Worm (Caenorhabditis elegans) whole organism, young adult: ENCODE measurements around the gene C08B6.6.
A peak's percentile ranks its signal among the peaks of the same experiment; 100 is the strongest.

Experiments
- D2030.7 ChIP-seq: fragments of 200-800 bp; sonication (Bioruptor generic); IDR thresholded peaks from 2 replicates; pipeline ENCODE4 v1.3.6; 2022; ENCODE audit warnings: missing genetic modification reagents, missing genetic modification characterization, missing compliant biosample characterization
- F23B12.7 ChIP-seq: sonication (generic microtip); optimal IDR thresholded peaks from 2 replicates; lab custom pipeline; 2017; ENCODE audit warnings: missing genetic modification characterization, mild to moderate bottlenecking, missing compliant biosample characterization, antibody characterized with exemption, moderate library complexity; ENCODE audit not compliant: insufficient read depth
- F33H1.4 ChIP-seq: fragments of 200-800 bp; sonication (Bioruptor generic); IDR thresholded peaks from 2 replicates; pipeline ENCODE4 v1.3.6; 2022; ENCODE audit warnings: missing genetic modification reagents, missing genetic modification characterization, missing compliant biosample characterization
- F39B2.1 ChIP-seq: fragments of 200-800 bp; sonication (Bioruptor generic); IDR thresholded peaks from 2 replicates; pipeline ENCODE4 v1.3.6; 2022; ENCODE audit warnings: missing genetic modification reagents, missing genetic modification characterization, missing compliant biosample characterization
- F55B11.4 ChIP-seq: sonication (generic microtip); optimal IDR thresholded peaks from 2 replicates; lab custom pipeline; 2016; ENCODE audit warnings: missing compliant biosample characterization, missing genetic modification characterization, borderline replicate concordance; ENCODE audit not compliant: insufficient read depth
- K11D2.4 ChIP-seq: fragments of 200-800 bp; sonication (Bioruptor generic); IDR thresholded peaks from 2 replicates; pipeline ENCODE4 v1.3.6; 2022; ENCODE audit warnings: missing genetic modification reagents, missing genetic modification characterization, missing compliant biosample characterization
- T07F8.4 ChIP-seq: sonication (generic microtip); optimal IDR thresholded peaks from 2 replicates; lab custom pipeline; 2016; ENCODE audit warnings: mild to moderate bottlenecking, missing genetic modification characterization, moderate library complexity, missing compliant biosample characterization
- Y53G8AR.9 ChIP-seq: fragments of 200-800 bp; sonication (Bioruptor generic); conservative IDR thresholded peaks from 2 replicates; pipeline ENCODE4 v1.3.6; 2022; ENCODE audit warnings: missing genetic modification reagents, missing genetic modification characterization, missing compliant biosample characterization
- Y79H2A.3 ChIP-seq: fragments of 200-800 bp; sonication (Bioruptor generic); conservative IDR thresholded peaks from 2 replicates; pipeline ENCODE4 v1.3.6; 2022; ENCODE audit warnings: missing genetic modification reagents, missing genetic modification characterization, missing compliant biosample characterization
- attf-3 ChIP-seq: fragments of 200-800 bp; sonication (Bioruptor generic); conservative IDR thresholded peaks from 2 replicates; pipeline ENCODE4 v1.3.6; 2022; ENCODE audit warnings: missing genetic modification reagents, missing genetic modification characterization, missing compliant biosample characterization
- attf-6 ChIP-seq: fragments of 200-800 bp; sonication (Bioruptor generic); IDR thresholded peaks from 2 replicates; pipeline ENCODE4 v1.3.6; 2022; ENCODE audit warnings: missing genetic modification reagents, missing genetic modification characterization, missing compliant biosample characterization
- bed-1 ChIP-seq: fragments of 200-800 bp; sonication (Bioruptor generic); IDR thresholded peaks from 2 replicates; pipeline ENCODE4 v1.3.6; 2022; ENCODE audit warnings: missing genetic modification reagents, missing genetic modification characterization, missing compliant biosample characterization
- ccch-3 ChIP-seq: fragments of 200-800 bp; sonication (Bioruptor generic); optimal IDR thresholded peaks from 2 replicates; lab custom pipeline; 2018; ENCODE audit warnings: mild to moderate bottlenecking, missing genetic modification characterization, missing compliant biosample characterization
- cebp-2 ChIP-seq: fragments of 200-800 bp; sonication (Bioruptor generic); IDR thresholded peaks from 2 replicates; pipeline ENCODE4 v1.3.6; 2022; ENCODE audit warnings: missing genetic modification characterization, missing compliant biosample characterization
- egrh-3 ChIP-seq: fragments of 200-800 bp; sonication (Bioruptor generic); IDR thresholded peaks from 2 replicates; pipeline ENCODE4 v1.3.6; 2022; ENCODE audit warnings: missing genetic modification reagents, missing genetic modification characterization, missing compliant biosample characterization
- ekl-4 ChIP-seq: fragments of 200-800 bp; sonication (Bioruptor generic); IDR thresholded peaks from 2 replicates; pipeline ENCODE4 v1.3.6; 2022; ENCODE audit warnings: missing genetic modification reagents, missing genetic modification characterization, missing compliant biosample characterization
- ets-4 ChIP-seq: fragments of 200-800 bp; sonication (Bioruptor generic); optimal IDR thresholded peaks from 2 replicates; lab custom pipeline; 2018; ENCODE audit warnings: mild to moderate bottlenecking, missing genetic modification characterization, missing compliant biosample characterization
- fkh-3 ChIP-seq: sonication (generic microtip); optimal IDR thresholded peaks from 2 replicates; lab custom pipeline; 2016; ENCODE audit warnings: mild to moderate bottlenecking, missing genetic modification characterization, missing compliant biosample characterization
- gei-17 ChIP-seq: fragments of 200-800 bp; sonication (Bioruptor generic); optimal IDR thresholded peaks from 2 replicates; lab custom pipeline; 2018; ENCODE audit warnings: mild to moderate bottlenecking, missing genetic modification characterization, missing compliant biosample characterization
- hlh-12 ChIP-seq: sonication (generic microtip); optimal IDR thresholded peaks from 2 replicates; lab custom pipeline; 2016; ENCODE audit warnings: missing genetic modification characterization, missing compliant biosample characterization
- hsf-1 ChIP-seq: fragments of 200-800 bp; sonication (Bioruptor generic); IDR thresholded peaks from 2 replicates; pipeline ENCODE4 v1.3.6; 2022; ENCODE audit warnings: missing genetic modification reagents, missing genetic modification characterization, missing compliant biosample characterization
- lin-26 ChIP-seq: fragments of 200-800 bp; sonication (Bioruptor generic); IDR thresholded peaks from 2 replicates; pipeline ENCODE4 v1.3.6; 2022; ENCODE audit warnings: missing genetic modification reagents, missing genetic modification characterization, missing compliant biosample characterization
- lin-54 ChIP-seq: fragments of 200-800 bp; sonication (Bioruptor generic); optimal IDR thresholded peaks from 2 replicates; lab custom pipeline; 2018; ENCODE audit warnings: mild to moderate bottlenecking, missing genetic modification characterization, missing compliant biosample characterization
- lsy-27 ChIP-seq: sonication (generic microtip); optimal IDR thresholded peaks from 2 replicates; lab custom pipeline; 2017; ENCODE audit warnings: missing genetic modification characterization, mild to moderate bottlenecking, missing compliant biosample characterization, antibody characterized with exemption, missing genotype, borderline replicate concordance; ENCODE audit not compliant: insufficient read depth
- madf-3 ChIP-seq: fragments of 200-800 bp; sonication (Bioruptor generic); IDR thresholded peaks from 2 replicates; pipeline ENCODE4 v1.3.6; 2022; ENCODE audit warnings: missing genetic modification reagents, missing genetic modification characterization, missing compliant biosample characterization
- madf-6 ChIP-seq: fragments of 200-800 bp; sonication (Bioruptor generic); IDR thresholded peaks from 2 replicates; pipeline ENCODE4 v1.3.6; 2022; ENCODE audit warnings: missing genetic modification reagents, missing genetic modification characterization, missing compliant biosample characterization
- mcd-1 ChIP-seq: fragments of 200-800 bp; sonication (Bioruptor generic); IDR thresholded peaks from 2 replicates; pipeline ENCODE4 v1.3.6; 2022; ENCODE audit warnings: missing genetic modification reagents, missing genetic modification characterization, missing compliant biosample characterization
- mes-4 ChIP-seq: sonication (generic microtip); optimal IDR thresholded peaks from 2 replicates; lab custom pipeline; 2016; ENCODE audit warnings: missing genotype, missing genetic modification characterization, missing compliant biosample characterization
- nhr-90 ChIP-seq: sonication (generic microtip); optimal IDR thresholded peaks from 2 replicates; lab custom pipeline; 2016; ENCODE audit warnings: missing genotype, mild to moderate bottlenecking, missing genetic modification characterization, missing compliant biosample characterization
- pbrm-1 ChIP-seq: fragments of 200-800 bp; sonication (Bioruptor generic); IDR thresholded peaks from 2 replicates; pipeline ENCODE4 v1.3.6; 2022; ENCODE audit warnings: missing genetic modification reagents, missing genetic modification characterization, missing compliant biosample characterization
- pha-4 ChIP-seq: fragments of 150-350 bp; sonication (generic microtip); optimal IDR thresholded peaks from 2 replicates; lab custom pipeline; 2014; ENCODE audit warnings: missing biosample characterization, missing genetic modification reagents, missing genetic modification characterization
- rcor-1 ChIP-seq: fragments of 200-800 bp; sonication (Bioruptor generic); IDR thresholded peaks from 2 replicates; pipeline ENCODE4 v1.3.6; 2022; ENCODE audit warnings: missing genetic modification reagents, missing genetic modification characterization, missing compliant biosample characterization
- snpc-1.1 ChIP-seq: sonication (generic microtip); optimal IDR thresholded peaks from 2 replicates; lab custom pipeline; 2017; ENCODE audit warnings: missing genetic modification characterization, mild to moderate bottlenecking, missing compliant biosample characterization, antibody characterized with exemption, moderate library complexity, missing genotype, missing genetic modification reagents; ENCODE audit not compliant: insufficient read depth
- snpc-4 ChIP-seq, 5 experiments: fragments of 150-350 bp in 1 of 5; sonication (generic microtip) in 4 of 5; optimal IDR thresholded peaks; 2 replicates each; lab custom pipeline; 2014 to 2018; ENCODE audit warnings: missing genetic modification characterization in 5 of 5, missing biosample characterization in 3 of 5, antibody characterized with exemption in 2 of 5, mild to moderate bottlenecking in 2 of 5, missing compliant biosample characterization in 2 of 5, missing genotype in 2 of 5, moderate library complexity in 2 of 5, missing genetic modification reagents in 1 of 5
- tlf-1 ChIP-seq: fragments of 200-800 bp; sonication (Bioruptor generic); optimal IDR thresholded peaks from 2 replicates; lab custom pipeline; 2018; ENCODE audit warnings: mild to moderate bottlenecking, missing genetic modification characterization, missing compliant biosample characterization
- unc-130 ChIP-seq: sonication (generic microtip); optimal IDR thresholded peaks from 2 replicates; lab custom pipeline; 2016; ENCODE audit warnings: missing genetic modification reagents, missing genetic modification characterization, missing compliant biosample characterization
- ztf-18 ChIP-seq: sonication (generic microtip); optimal IDR thresholded peaks from 2 replicates; lab custom pipeline; 2016; ENCODE audit warnings: missing genotype, mild to moderate bottlenecking, missing genetic modification characterization, missing compliant biosample characterization
- ztf-25 ChIP-seq: fragments of 200-800 bp; sonication (Bioruptor generic); IDR thresholded peaks from 2 replicates; pipeline ENCODE4 v1.3.6; 2022; ENCODE audit warnings: missing genetic modification reagents, missing genetic modification characterization, missing compliant biosample characterization
- ztf-6 ChIP-seq: fragments of 200-800 bp; sonication (Bioruptor generic); IDR thresholded peaks from 2 replicates; pipeline ENCODE4 v1.3.6; 2022; ENCODE audit warnings: missing genetic modification reagents, missing genetic modification characterization, missing compliant biosample characterization

C08B6.6 gene

ce11 chrV:10134077-10134693, 10.8 kb downstream of the C08B6.6 start, which contains the start of the genes C08B6.18, wdr-20 and C08B6.8:
TSS of gene C08B6.18 (minus strand) at chrV:10134127.
TSS of gene wdr-20 (minus strand) at chrV:10134158.
TSS of gene C08B6.8 (plus strand) at chrV:10134643.
- TF ChIP-seq madf-3 (GFP tag; lab: Robert Waterston, UW) (peak; percentile 89), snpc-4 (GFP tag; optimal IDR thresholded peaks at IDR 0.05; lab: Kevin White, UChicago) (no peak), snpc-4 (tag; optimal IDR thresholded peaks at IDR 0.05; lab: Kevin White, UChicago) (peak in 1 of 4 experiments; percentile 35), ztf-25 (GFP tag; lab: Robert Waterston, UW) (no peak)

DNA sequence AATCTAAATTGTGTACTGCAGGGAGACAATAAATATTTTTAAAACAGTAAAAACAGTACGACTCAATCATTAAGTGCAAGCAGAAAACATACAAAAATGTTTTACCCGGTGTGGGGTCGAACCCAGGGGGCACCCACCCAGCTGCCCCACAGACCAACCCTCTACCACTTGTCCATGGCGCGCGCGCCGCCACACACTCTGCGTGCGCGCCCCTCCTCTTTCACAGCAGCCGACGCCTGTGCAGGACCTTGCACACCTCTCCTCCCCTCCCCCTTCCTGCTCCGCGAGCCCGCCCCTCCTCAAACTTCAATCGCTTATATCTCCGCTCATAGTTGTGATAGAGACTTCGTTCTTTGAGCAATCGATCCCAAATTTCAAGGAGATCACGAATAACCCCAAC, 13.2 kb downstream of the C08B6.6 start:
- peak; percentile 99 for TF ChIP-seq egrh-3 (GFP tag; lab: Robert Waterston, UW)

- TF ChIP-seq D2030.7 (GFP tag; lab: Robert Waterston, UW) (peak; percentile 51), F39B2.1 (GFP tag; lab: Robert Waterston, UW) (0 out of 2 replicates have a peak, but pooled peaks have one; percentile 37), hsf-1 (GFP tag; lab: Robert Waterston, UW) (peak; percentile 41; the same call in 1 of the 2 replicates), Y53G8AR.9 (GFP tag; lab: Robert Waterston, UW) (0 out of 2 replicates have a peak, but pooled peaks have one; percentile 38), pbrm-1 (GFP tag; lab: Robert Waterston, UW) (peak; percentile 92), lin-26 (GFP tag; lab: Robert Waterston, UW) (peak; percentile 99), egrh-3 (GFP tag; lab: Robert Waterston, UW) (peak; percentile 99), madf-6 (peak; percentile 55; the same call in 1 of the 2 replicates), rcor-1 (GFP tag; lab: Robert Waterston, UW) (peak; percentile 63), attf-6 (GFP tag; lab: Robert Waterston, UW) (peak; percentile 71), mcd-1 (GFP tag; lab: Robert Waterston, UW) (0 out of 2 replicates have a peak, but pooled peaks have one; percentile 33), madf-3 (GFP tag; lab: Robert Waterston, UW) (peak; percentile 88), ekl-4 (0 out of 2 replicates have a peak, but pooled peaks have one; percentile 59)
Observed at ce11 chrV:10138582-10138981, 15.2 kb downstream of the C08B6.6 start.

DNA sequence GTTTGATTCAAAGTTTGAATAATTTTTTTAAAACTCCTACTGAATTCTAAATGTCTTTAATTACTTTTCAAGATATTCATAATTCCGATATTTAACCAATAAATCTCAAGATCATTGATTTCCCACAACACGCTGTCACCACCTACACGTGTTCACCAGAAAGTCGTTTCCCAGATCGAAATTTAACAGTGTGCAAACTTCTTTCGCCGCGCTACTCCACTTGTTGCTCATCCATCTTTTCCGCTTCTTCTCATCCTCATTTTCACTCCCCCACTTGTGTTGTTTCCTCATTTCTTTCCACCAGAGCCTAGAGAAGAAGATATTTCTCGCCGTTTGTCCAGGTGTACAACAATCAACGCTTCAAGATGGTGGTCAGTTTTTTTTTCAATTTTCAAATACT, 22.2 kb downstream of the C08B6.6 start, which contains the start of gene C51E3.9:
TSS of gene C51E3.9 (plus strand) at position 301 of the 400 bp plus-strand sequence.
- TF ChIP-seq nhr-90 (tag; lab: Kevin White, UChicago) (no peak), Y53G8AR.9 (GFP tag; lab: Robert Waterston, UW) (no peak), unc-130 (GFP tag; lab: Kevin White, UChicago) (no peak), attf-3 (GFP tag; lab: Robert Waterston, UW) (no peak), mes-4 (tag; lab: Kevin White, UChicago) (no peak), T07F8.4 (tag; lab: Kevin White, UChicago) (no peak), fkh-3 (tag; lab: Kevin White, UChicago) (no peak), ztf-18 (tag; lab: Kevin White, UChicago) (no peak)

DNA sequence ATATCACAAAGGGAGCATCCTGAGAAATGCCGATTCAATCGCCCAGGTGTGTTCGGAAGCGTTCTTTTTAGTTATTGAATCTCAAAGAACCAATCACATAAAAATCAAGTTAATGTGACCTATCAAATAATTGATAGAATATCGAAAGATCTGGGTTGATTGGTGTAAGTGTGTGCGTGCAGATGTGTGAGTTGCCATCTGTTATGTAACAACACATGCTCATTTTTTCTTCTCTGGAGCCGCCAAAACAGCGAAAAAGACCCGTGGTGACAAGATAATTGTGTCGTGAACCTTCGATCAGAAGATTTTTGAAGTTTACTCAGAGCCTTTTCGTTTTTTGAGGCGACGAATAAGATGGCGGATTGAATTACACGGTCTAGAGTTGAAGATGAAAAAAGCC, 23.4 kb downstream of the C08B6.6 start:
- TF ChIP-seq F23B12.7 (tag; lab: Kevin White, UChicago) (no peak), lin-54 (GFP tag; lab: Kevin White, UChicago) (no peak), pha-4 (tag; lab: Kevin White, UChicago) (no peak), hlh-12 (no peak), F39B2.1 (GFP tag; lab: Robert Waterston, UW) (no peak), ets-4 (GFP tag; lab: Kevin White, UChicago) (no peak), bed-1 (GFP tag; lab: Robert Waterston, UW) (no peak), cebp-2 (no peak), gei-17 (GFP tag; lab: Kevin White, UChicago) (no peak), tlf-1 (GFP tag; lab: Kevin White, UChicago) (no peak), lsy-27 (tag; lab: Kevin White, UChicago) (no peak), ztf-6 (GFP tag; lab: Robert Waterston, UW) (no peak), F33H1.4 (no peak), K11D2.4 (no peak), Y79H2A.3 (no peak), snpc-1.1 (tag; lab: Kevin White, UChicago) (no peak), ccch-3 (GFP tag; lab: Kevin White, UChicago) (no peak), F55B11.4 (tag; lab: Kevin White, UChicago) (no peak)
